Fruit fly (Drosophila melanogaster): Measurements from ENCODE around the gene CG8478.
A peak's percentile ranks its signal among the peaks of the same experiment; 100 is the strongest.

Gene CG8478

dm6 chr3R:9808946-9809545 is 45.6 kb downstream of the CG8478 start, which contains the start of gene FBXO11 (continued):
- TF ChIP-seq nerfin-1 (tag; optimal IDR thresholded peaks at IDR 0.05) (peak; percentile 32), CG13624 (GFP tag; optimal IDR thresholded peaks at IDR 0.05) (peak; percentile 25), Ets97D (GFP tag; optimal IDR thresholded peaks at IDR 0.05) (peak; percentile 49), HmgZ (tag; optimal IDR thresholded peaks at IDR 0.05) (peak; percentile 34), CG1832 (GFP tag; optimal IDR thresholded peaks at IDR 0.05) (peak; percentile 93), cg (GFP tag; optimal IDR thresholded peaks at IDR 0.05) (peak; percentile 94), NC2β (GFP tag; optimal IDR thresholded peaks at IDR 0.05) (peak; percentile 7), pb (GFP tag; optimal IDR thresholded peaks at IDR 0.05) (no peak), Nf-YC (tag; optimal IDR thresholded peaks at IDR 0.05) (peak; percentile 90), CG3163 (GFP tag; optimal IDR thresholded peaks at IDR 0.05) (peak; percentile 11), CG1792 (GFP tag; optimal IDR thresholded peaks at IDR 0.05) (no peak), stc (GFP tag; IDR thresholded peaks at IDR 0.05) (no peak), CG34422 (GFP tag; IDR thresholded peaks at IDR 0.05) (peak; percentile 79; the same call in 1 of the 3 replicates), CG10543 (GFP tag; optimal IDR thresholded peaks at IDR 0.05) (peak; percentile 2), CHES-1-like (GFP tag; optimal IDR thresholded peaks at IDR 0.05) (peak; percentile 58), Dp (GFP tag; optimal IDR thresholded peaks at IDR 0.05) (peak; percentile 94), Scr (GFP tag; IDR thresholded peaks at IDR 0.05; ENCODE audit: partially characterized antibody) (peak; percentile 58), crol (GFP tag; IDR thresholded peaks at IDR 0.05) (peak; percentile 74), kah (GFP tag; optimal IDR thresholded peaks at IDR 0.05) (peak; percentile 66), insv (GFP tag; optimal IDR thresholded peaks at IDR 0.05) (peak in 1 of 2 experiments; percentile 15), pan (optimal IDR thresholded peaks at IDR 0.05) (no peak), pan (GFP tag; optimal IDR thresholded peaks at IDR 0.05 in 1 of 2, IDR thresholded peaks at IDR 0.05 in 1 of 2) (no peak), so (GFP tag; IDR thresholded peaks at IDR 0.05) (no peak), CG11695 (GFP tag; IDR thresholded peaks at IDR 0.05) (no peak), her (GFP tag; optimal IDR thresholded peaks at IDR 0.05) (peak; percentile 1), Nf-YB (GFP tag; optimal IDR thresholded peaks at IDR 0.05) (peak; percentile 72), HmgD (GFP tag; optimal IDR thresholded peaks at IDR 0.05) (peak; percentile 75), luna (GFP tag; optimal IDR thresholded peaks at IDR 0.05) (no peak), CG8089 (GFP tag; optimal IDR thresholded peaks at IDR 0.05) (no peak), CG9817 (tag; optimal IDR thresholded peaks at IDR 0.05) (no peak), CG16813 (GFP tag; IDR thresholded peaks at IDR 0.05; ENCODE audit: partially characterized antibody) (peak; percentile 18; the same call in 1 of the 3 replicates), stwl (tag; optimal IDR thresholded peaks at IDR 0.05) (peak; percentile 58), nom (GFP tag; optimal IDR thresholded peaks at IDR 0.05) (peak; percentile 90), CG6791 (GFP tag; IDR thresholded peaks at IDR 0.05; ENCODE audit: partially characterized antibody) (no peak; the same call in 2 of the 3 replicates), BtbVII (GFP tag; optimal IDR thresholded peaks at IDR 0.05) (peak; percentile 30), CG17912 (GFP tag; optimal IDR thresholded peaks at IDR 0.05) (no peak), Sry-δ (GFP tag; optimal IDR thresholded peaks at IDR 0.05) (peak; percentile 60), CG34224 (GFP tag; IDR thresholded peaks at IDR 0.05; ENCODE audit: partially characterized antibody) (peak; percentile 16; the same call in 1 of the 3 replicates), Rx (GFP tag; IDR thresholded peaks at IDR 0.05) (no peak), CG2116 (GFP tag; optimal IDR thresholded peaks at IDR 0.05) (peak; percentile 67), ato (GFP tag; IDR thresholded peaks at IDR 0.05; ENCODE audit: partially characterized antibody) (0 out of 2 replicates have a peak, but pooled peaks have one; percentile 6), CG17385 (GFP tag; optimal IDR thresholded peaks at IDR 0.05) (peak; percentile 24), Opbp (GFP tag; IDR thresholded peaks at IDR 0.05; ENCODE audit: partially characterized antibody) (0 out of 3 replicates have a peak, but pooled peaks have one; percentile 34), HHEX (GFP tag; optimal IDR thresholded peaks at IDR 0.05) (no peak), Hmr (GFP tag; optimal IDR thresholded peaks at IDR 0.05) (peak; percentile 51), CG6175 (GFP tag; IDR thresholded peaks at IDR 0.05) (no peak), Xbp1 (GFP tag; optimal IDR thresholded peaks at IDR 0.05) (no peak), CG7987 (GFP tag; optimal IDR thresholded peaks at IDR 0.05) (peak; percentile 12), Sox102F (GFP tag; optimal IDR thresholded peaks at IDR 0.05) (no peak)

Data from whole organism, embryonic.